Fruit fly (Drosophila melanogaster): Measurements from ENCODE around the gene RtcB.

RtcB gene

DNA sequence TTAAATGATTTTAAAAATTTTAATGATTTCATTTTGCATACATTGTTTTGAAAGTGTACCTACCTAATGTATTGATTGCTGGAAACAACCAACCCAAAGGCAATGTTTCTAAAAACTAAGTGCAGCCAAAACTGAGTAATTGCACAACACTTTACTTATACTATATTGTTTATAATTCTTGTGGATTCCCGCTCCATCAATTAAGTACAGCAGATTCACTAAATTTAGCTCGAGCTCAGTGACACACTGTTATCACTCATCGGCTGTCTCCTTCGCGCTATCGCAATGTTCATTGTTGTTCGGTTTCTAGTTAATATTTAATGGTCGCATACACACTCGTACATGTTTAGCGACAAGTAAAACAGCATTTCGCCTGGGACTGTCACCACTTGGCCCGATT, 25.3 kb downstream of the RtcB start:
- no peak for TF ChIP-seq bab1 (GFP tag; optimal IDR thresholded peaks at IDR 0.05)
- TF ChIP-seq CG14711 (tag; optimal IDR thresholded peaks at IDR 0.05), result no peak

DNA sequence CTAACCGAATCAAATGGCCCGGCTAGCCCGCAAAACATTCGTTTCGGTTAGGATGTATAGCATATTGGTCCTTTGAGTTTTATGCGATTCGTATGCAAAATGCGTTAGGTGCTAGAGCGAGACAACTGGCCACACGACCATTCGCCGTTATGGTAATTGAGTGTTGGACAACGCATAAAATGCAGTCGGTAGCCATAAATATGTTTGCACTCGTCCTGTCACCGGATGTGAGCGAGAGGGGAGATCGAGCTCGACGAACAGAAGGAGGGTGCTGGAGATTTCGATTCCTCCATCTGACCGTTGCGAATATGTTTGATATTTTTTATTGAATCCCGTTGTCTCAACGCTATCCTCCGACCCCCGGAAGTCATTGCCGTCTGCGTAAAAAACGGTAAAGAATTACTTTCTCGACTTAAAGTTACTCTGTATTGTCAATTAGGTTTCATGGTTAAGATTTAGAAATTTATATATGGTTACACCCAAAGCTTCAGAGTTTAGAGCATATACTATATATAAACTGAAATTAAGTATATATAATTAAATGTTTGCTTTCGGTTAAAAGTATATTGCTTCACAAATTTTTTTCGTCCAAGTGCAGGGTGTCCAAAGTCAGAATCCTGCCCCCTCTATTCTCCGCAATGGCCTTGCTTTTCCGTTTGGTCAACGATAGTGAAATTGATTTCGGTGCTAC, 27.6 kb downstream of the RtcB start:
- TF ChIP-seq Clk (GFP tag; optimal IDR thresholded peaks at IDR 0.05) (no peak), bab1 (GFP tag; optimal IDR thresholded peaks at IDR 0.05) (no peak), toe (GFP tag; optimal IDR thresholded peaks at IDR 0.05) (no peak), CG14711 (tag; optimal IDR thresholded peaks at IDR 0.05) (no peak), Crg-1 (GFP tag; optimal IDR thresholded peaks at IDR 0.05) (no peak), pad (GFP tag; optimal IDR thresholded peaks at IDR 0.05) (no peak)

DNA sequence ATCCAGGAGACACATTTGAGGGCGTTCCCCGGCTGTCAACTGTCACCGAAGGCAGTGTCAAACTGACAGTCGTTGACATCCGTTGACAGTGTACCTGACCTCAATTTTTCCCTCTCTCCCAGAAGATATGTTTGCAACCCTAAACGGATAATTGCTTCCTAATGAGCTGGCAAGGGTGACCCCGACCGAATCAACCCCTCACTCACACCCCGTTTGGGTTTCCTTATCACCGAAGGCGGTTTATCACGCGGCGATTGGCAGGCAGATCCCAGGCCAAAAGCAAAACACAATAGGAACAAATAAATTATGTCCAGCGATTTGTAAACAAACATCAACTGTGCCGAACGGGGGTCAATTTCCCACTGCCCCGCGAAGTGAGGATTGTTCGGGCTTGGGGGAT, 29.0 kb downstream of the RtcB start:
- no peak for TF ChIP-seq ovo (GFP tag; optimal IDR thresholded peaks at IDR 0.05)
- no peak for TF ChIP-seq cnc (optimal IDR thresholded peaks at IDR 0.05)
- TF ChIP-seq Mnt (GFP tag; optimal IDR thresholded peaks at IDR 0.05), result no peak
- TF ChIP-seq Crg-1 (GFP tag; optimal IDR thresholded peaks at IDR 0.05), result no peak
- TF ChIP-seq kay (GFP tag; ENCODE audit: borderline replicate concordance), result no peak
- no peak for TF ChIP-seq toe (GFP tag; optimal IDR thresholded peaks at IDR 0.05)
- TF ChIP-seq CG12768 (GFP tag; optimal IDR thresholded peaks at IDR 0.05), result no peak
- TF ChIP-seq tj (GFP tag; optimal IDR thresholded peaks at IDR 0.05), result no peak
- TF ChIP-seq pad (GFP tag; optimal IDR thresholded peaks at IDR 0.05), result no peak
- no peak for TF ChIP-seq Hr96 (GFP tag; optimal IDR thresholded peaks at IDR 0.05)
- TF ChIP-seq CG7045 (GFP tag; optimal IDR thresholded peaks at IDR 0.05), result no peak
- no peak for TF ChIP-seq CG14711 (tag; optimal IDR thresholded peaks at IDR 0.05)

DNA sequence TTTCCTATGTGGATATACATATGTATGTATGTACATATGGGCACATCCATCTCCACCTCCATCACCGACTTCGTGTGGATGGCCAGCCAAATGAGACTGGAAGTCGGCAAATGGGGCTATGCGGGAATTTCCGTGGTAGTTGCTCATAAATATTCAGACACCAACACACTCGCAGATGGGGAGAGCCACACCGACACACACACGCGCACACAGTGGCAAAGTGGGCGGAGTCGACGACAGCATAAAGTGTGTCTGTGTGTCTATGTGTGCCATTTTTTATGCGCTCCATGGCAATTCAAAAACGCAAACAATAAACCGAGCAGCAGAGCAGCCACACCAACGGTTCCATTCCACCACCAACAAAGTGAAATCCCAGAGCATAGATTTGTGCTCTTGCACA, 32.5 kb downstream of the RtcB start:
- peak; percentile 18 for TF ChIP-seq tj (GFP tag; optimal IDR thresholded peaks at IDR 0.05)
- TF ChIP-seq Crg-1 (GFP tag; optimal IDR thresholded peaks at IDR 0.05), result no peak

DNA sequence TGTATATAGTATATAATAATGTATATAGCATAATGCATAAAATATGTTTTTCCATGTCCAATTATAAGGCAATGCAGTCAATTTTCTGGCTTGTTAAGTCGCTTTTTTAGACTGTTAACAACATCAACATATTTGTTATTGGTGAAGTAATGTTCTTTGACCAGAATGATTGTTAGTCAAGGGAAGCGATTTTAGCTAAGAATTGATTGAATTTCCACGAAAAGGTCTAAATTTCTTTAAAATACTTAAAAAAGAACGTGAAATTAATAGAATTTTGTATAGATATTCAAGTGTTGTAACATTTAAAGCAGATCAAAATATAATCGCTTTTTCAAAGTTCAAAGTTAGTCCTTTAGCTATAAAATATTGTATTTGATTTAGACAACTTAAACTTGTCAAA, 33.0 kb downstream of the RtcB start:
- no peak for TF ChIP-seq CG7101 (tag; optimal IDR thresholded peaks at IDR 0.05)
- TF ChIP-seq CG14711 (tag; optimal IDR thresholded peaks at IDR 0.05), result no peak
- TF ChIP-seq Crg-1 (GFP tag; optimal IDR thresholded peaks at IDR 0.05), result no peak
- TF ChIP-seq tj (GFP tag; optimal IDR thresholded peaks at IDR 0.05), result no peak
- no peak for TF ChIP-seq ovo (GFP tag; optimal IDR thresholded peaks at IDR 0.05)
- TF ChIP-seq CG5204 (GFP tag; optimal IDR thresholded peaks at IDR 0.05), result peak; percentile 25

DNA sequence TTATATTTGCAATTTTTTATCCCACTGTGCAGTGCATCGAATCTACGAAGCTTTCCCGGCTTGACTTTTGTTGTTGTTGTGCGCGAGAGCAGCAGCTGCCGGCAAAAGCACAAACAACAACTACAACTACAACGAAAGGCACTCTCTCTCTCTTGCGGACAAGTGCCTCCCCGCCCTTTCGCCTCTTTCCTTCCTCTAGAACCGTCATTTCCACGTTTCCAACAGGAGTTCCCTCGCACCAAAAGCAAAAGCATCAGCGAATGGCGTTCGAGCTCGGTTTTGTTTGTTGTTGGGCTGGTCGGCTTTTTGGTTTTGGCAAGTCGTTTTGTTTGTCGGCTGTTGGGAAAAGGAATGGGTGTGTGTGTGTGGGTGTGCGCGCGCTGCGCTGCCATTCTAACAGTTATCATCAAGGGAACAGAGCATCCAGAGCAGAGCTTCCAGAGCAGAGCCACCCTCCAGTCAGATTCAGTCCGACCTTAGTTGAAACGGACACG, 33.4 kb downstream of the RtcB start, which contains the start of gene tj:
Gene tj, plus strand, starts transcription at position 444 of the 494 bp plus-strand sequence.
- TF ChIP-seq tj (GFP tag; optimal IDR thresholded peaks at IDR 0.05) (peak; percentile 87), toe (GFP tag; optimal IDR thresholded peaks at IDR 0.05) (no peak), pad (GFP tag; optimal IDR thresholded peaks at IDR 0.05) (peak; percentile 58)

DNA sequence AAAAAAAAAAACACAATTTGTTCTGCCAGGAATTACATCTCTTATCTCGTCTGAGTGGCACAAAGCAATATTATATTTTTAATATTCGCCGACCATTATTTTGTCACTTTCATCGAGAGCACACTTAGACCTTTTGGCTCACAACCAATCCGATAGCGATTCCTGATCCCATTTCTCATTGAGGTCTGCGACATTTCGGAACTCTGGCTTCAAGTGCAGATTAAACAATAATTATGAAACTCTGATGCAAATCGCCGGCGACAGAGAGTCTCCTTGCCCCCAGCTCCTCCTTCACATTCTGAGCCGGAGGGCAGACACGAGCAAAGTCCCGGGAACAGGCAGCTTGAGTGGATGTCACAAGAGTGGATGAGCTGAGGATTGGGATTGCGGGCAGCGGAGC, 38.6 kb downstream of the RtcB start:
- TF ChIP-seq Hr96 (GFP tag; optimal IDR thresholded peaks at IDR 0.05) (no peak), kay (GFP tag; ENCODE audit: borderline replicate concordance) (no peak), Crg-1 (GFP tag; optimal IDR thresholded peaks at IDR 0.05) (no peak), Mnt (GFP tag; optimal IDR thresholded peaks at IDR 0.05) (no peak), toe (GFP tag; optimal IDR thresholded peaks at IDR 0.05) (no peak), CG12768 (GFP tag; optimal IDR thresholded peaks at IDR 0.05) (no peak), CG7101 (tag; optimal IDR thresholded peaks at IDR 0.05) (no peak), bab1 (GFP tag; optimal IDR thresholded peaks at IDR 0.05) (no peak), CG33017 (tag; optimal IDR thresholded peaks at IDR 0.05) (no peak), Clk (GFP tag; optimal IDR thresholded peaks at IDR 0.05) (no peak), tj (GFP tag; optimal IDR thresholded peaks at IDR 0.05) (no peak), CG14711 (tag; optimal IDR thresholded peaks at IDR 0.05) (no peak), CG11617 (GFP tag; optimal IDR thresholded peaks at IDR 0.05) (no peak), CG1620 (GFP tag; optimal IDR thresholded peaks at IDR 0.05) (no peak), cic (GFP tag; optimal IDR thresholded peaks at IDR 0.05) (no peak), CG5204 (GFP tag; optimal IDR thresholded peaks at IDR 0.05) (no peak), cnc (optimal IDR thresholded peaks at IDR 0.05) (no peak), pad (GFP tag; optimal IDR thresholded peaks at IDR 0.05) (no peak), ovo (GFP tag; optimal IDR thresholded peaks at IDR 0.05) (no peak), CG7045 (GFP tag; optimal IDR thresholded peaks at IDR 0.05) (no peak)

DNA sequence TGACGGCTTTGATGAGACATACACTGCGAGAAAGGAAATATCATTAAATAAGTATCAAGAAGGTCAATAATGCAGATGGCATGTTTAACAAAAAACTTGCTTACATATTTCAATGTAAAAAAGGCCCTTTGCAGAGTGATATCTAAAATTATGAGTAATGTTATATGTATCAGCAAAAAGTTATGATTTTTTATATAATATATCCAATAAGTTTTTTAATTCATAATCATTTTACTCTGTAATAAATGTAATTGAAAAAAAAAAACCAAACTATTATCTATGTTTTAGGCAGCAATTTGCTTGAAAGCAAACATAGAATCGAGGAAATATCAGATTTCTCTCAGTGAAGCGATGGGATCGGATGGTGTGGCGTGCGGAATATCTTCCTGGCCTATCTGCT, 39.3 kb downstream of the RtcB start:
- TF ChIP-seq CG11617 (GFP tag; optimal IDR thresholded peaks at IDR 0.05), result no peak
- TF ChIP-seq CG7101 (tag; optimal IDR thresholded peaks at IDR 0.05), result no peak
- no peak for TF ChIP-seq CG12768 (GFP tag; optimal IDR thresholded peaks at IDR 0.05)
- TF ChIP-seq CG7045 (GFP tag; optimal IDR thresholded peaks at IDR 0.05), result no peak
- TF ChIP-seq cic (GFP tag; optimal IDR thresholded peaks at IDR 0.05), result no peak
- no peak for TF ChIP-seq cnc (optimal IDR thresholded peaks at IDR 0.05)
- TF ChIP-seq Hr96 (GFP tag; optimal IDR thresholded peaks at IDR 0.05), result no peak
- no peak for TF ChIP-seq Mnt (GFP tag; optimal IDR thresholded peaks at IDR 0.05)
- no peak for TF ChIP-seq kay (GFP tag; ENCODE audit: borderline replicate concordance)
- no peak for TF ChIP-seq Crg-1 (GFP tag; optimal IDR thresholded peaks at IDR 0.05)
- TF ChIP-seq CG14711 (tag; optimal IDR thresholded peaks at IDR 0.05), result no peak
- no peak for TF ChIP-seq tj (GFP tag; optimal IDR thresholded peaks at IDR 0.05)
- no peak for TF ChIP-seq ovo (GFP tag; optimal IDR thresholded peaks at IDR 0.05)
- no peak for TF ChIP-seq CG5204 (GFP tag; optimal IDR thresholded peaks at IDR 0.05)
- no peak for TF ChIP-seq toe (GFP tag; optimal IDR thresholded peaks at IDR 0.05)
